Worm (Caenorhabditis elegans): ENCODE results near the gene R11.3.

DNA sequence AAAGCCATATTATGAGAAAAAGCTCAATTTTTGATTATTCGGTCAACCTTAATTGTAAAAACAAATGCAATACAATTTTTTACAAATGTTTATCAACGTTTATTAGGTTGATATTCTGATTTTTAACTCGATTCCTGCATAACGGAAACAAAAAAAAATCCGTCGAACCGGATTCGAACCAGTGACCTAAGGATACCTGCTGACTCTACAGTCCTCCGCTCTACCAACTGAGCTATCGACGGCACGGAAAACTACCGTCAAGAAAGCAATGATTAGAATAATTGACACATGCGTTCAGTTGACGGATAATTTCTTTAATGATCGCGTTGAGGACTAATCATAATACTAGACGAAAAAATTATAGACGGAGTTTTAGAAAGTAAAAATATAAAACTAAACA, 9.6 kb upstream of the R11.3 start:
- no peak for TF ChIP-seq pqm-1 (tag; optimal IDR thresholded peaks at IDR 0.05)
- no peak for TF ChIP-seq pag-3 (tag; optimal IDR thresholded peaks at IDR 0.05; ENCODE audit: borderline replicate concordance)
